ENCODE assay signal across 4 worm cellular contexts in the genomic region with DNA sequence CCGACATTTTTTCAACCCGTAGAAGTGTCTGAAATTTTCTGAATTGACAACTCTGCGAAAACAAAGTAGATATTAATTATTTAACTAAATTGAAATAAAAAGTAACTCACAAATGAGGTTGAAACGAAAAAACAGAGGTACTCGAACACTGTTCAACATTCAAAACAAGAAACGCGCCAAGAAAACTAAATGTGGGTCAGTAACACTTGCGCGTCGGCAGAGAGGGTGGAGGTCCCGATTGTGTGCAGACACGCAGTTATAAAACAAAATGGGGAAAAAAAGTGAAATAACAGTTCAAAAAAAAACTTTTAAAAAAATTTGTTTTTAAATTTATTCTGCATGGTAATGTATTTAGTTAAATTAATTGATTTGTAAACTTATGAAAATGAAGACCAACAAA.
TF ChIP-seq lines count a peak whose summit lies in the region.

No protein-coding gene starts in this region.

TF ChIP-seq in whole organism, L1 larva, 84 proteins besides CTCF, POLR2A, EP300 and RAD21 (continued from another document and continues in another):
- no peak for TF ChIP-seq elt-3 (tag; optimal IDR thresholded peaks at IDR 0.05; lab: Kevin White, UChicago)
- peak; percentile 65 for TF ChIP-seq nhr-71 (tag; optimal IDR thresholded peaks at IDR 0.05; lab: Kevin White, UChicago)
- TF ChIP-seq mdl-1 (tag; optimal IDR thresholded peaks at IDR 0.05; lab: Kevin White, UChicago), result peak in 1 of 2 experiments; percentile 9
- TF ChIP-seq mab-9 (GFP tag; IDR thresholded peaks at IDR 0.05; lab: Robert Waterston, UW), result no peak
- no peak for TF ChIP-seq pax-3 (tag; optimal IDR thresholded peaks at IDR 0.05; lab: Kevin White, UChicago)
- no peak for TF ChIP-seq sptf-1 (tag; optimal IDR thresholded peaks at IDR 0.05; lab: Kevin White, UChicago)
- TF ChIP-seq ceh-88 (GFP tag; IDR thresholded peaks at IDR 0.05; lab: Robert Waterston, UW), result no peak
- TF ChIP-seq nhr-77 (tag; optimal IDR thresholded peaks at IDR 0.05; lab: Kevin White, UChicago), result no peak
- TF ChIP-seq F16B12.6 (tag; optimal IDR thresholded peaks at IDR 0.05; lab: Kevin White, UChicago), result no peak
- TF ChIP-seq pag-3 (tag; optimal IDR thresholded peaks at IDR 0.05; lab: Kevin White, UChicago; ENCODE audit: borderline replicate concordance, insufficient read depth), result peak; percentile 5
- no peak for TF ChIP-seq nhr-28 (tag; optimal IDR thresholded peaks at IDR 0.05; lab: Kevin White, UChicago)
- TF ChIP-seq nhr-90 (tag; optimal IDR thresholded peaks at IDR 0.05; lab: Kevin White, UChicago; ENCODE audit: poor library complexity), result no peak
- no peak for TF ChIP-seq fkh-10 (GFP tag; optimal IDR thresholded peaks at IDR 0.05; lab: Kevin White, UChicago)
- no peak for TF ChIP-seq fos-1 (tag; optimal IDR thresholded peaks at IDR 0.05; lab: Kevin White, UChicago)
- TF ChIP-seq ceh-63 (GFP tag; optimal IDR thresholded peaks at IDR 0.05; lab: Kevin White, UChicago), result no peak
- TF ChIP-seq sup-37 (GFP tag; optimal IDR thresholded peaks at IDR 0.05; lab: Kevin White, UChicago), result no peak
- TF ChIP-seq lsy-2 (tag; optimal IDR thresholded peaks at IDR 0.05; lab: Kevin White, UChicago), result peak; percentile 55 to 60
- no peak for TF ChIP-seq unc-130 (tag; optimal IDR thresholded peaks at IDR 0.05; lab: Kevin White, UChicago)
- TF ChIP-seq aly-2 (tag; optimal IDR thresholded peaks at IDR 0.05; lab: Kevin White, UChicago), result no peak
- no peak for TF ChIP-seq lin-15B (tag; optimal IDR thresholded peaks at IDR 0.05; lab: Kevin White, UChicago)
- no peak for TF ChIP-seq nhr-12 (tag; optimal IDR thresholded peaks at IDR 0.05; lab: Kevin White, UChicago)
- TF ChIP-seq alr-1 (tag; optimal IDR thresholded peaks at IDR 0.05; lab: Kevin White, UChicago; ENCODE audit: borderline replicate concordance), result no peak
- TF ChIP-seq pqm-1 (tag; optimal IDR thresholded peaks at IDR 0.05; lab: Kevin White, UChicago), result no peak
- no peak for TF ChIP-seq lin-13 (GFP tag; optimal IDR thresholded peaks at IDR 0.05; lab: Kevin White, UChicago)
- no peak for TF ChIP-seq C04F5.9 (tag; optimal IDR thresholded peaks at IDR 0.05; lab: Kevin White, UChicago)
- no peak for TF ChIP-seq nhr-84 (tag; optimal IDR thresholded peaks at IDR 0.05; lab: Kevin White, UChicago)
- no peak for TF ChIP-seq mef-2 (tag; optimal IDR thresholded peaks at IDR 0.05; lab: Kevin White, UChicago)
- TF ChIP-seq sox-4 (tag; optimal IDR thresholded peaks at IDR 0.05; lab: Kevin White, UChicago), result no peak
- no peak for TF ChIP-seq aha-1 (tag; optimal IDR thresholded peaks at IDR 0.05; lab: Kevin White, UChicago)
- TF ChIP-seq jun-1 (tag; optimal IDR thresholded peaks at IDR 0.05; lab: Kevin White, UChicago), result no peak
- TF ChIP-seq unc-98 (GFP tag; IDR thresholded peaks at IDR 0.05; lab: Robert Waterston, UW), result no peak
- peak; percentile 89 for TF ChIP-seq skn-1 (tag; optimal IDR thresholded peaks at IDR 0.05; lab: Kevin White, UChicago)

TF ChIP-seq in whole organism, L2 larva, 48 proteins besides CTCF, POLR2A, EP300 and RAD21 (continued from another document):
- TF ChIP-seq alr-1 (tag; optimal IDR thresholded peaks at IDR 0.05; lab: Kevin White, UChicago), result no peak
- no peak for TF ChIP-seq ztf-1 (GFP tag; conservative IDR thresholded peaks at IDR 0.05; lab: Robert Waterston, UW)
- no peak for TF ChIP-seq unc-39 (tag; optimal IDR thresholded peaks at IDR 0.05; lab: Kevin White, UChicago)
- TF ChIP-seq nhr-11 (tag; optimal IDR thresholded peaks at IDR 0.05; lab: Kevin White, UChicago), result no peak
- TF ChIP-seq egl-27 (tag; optimal IDR thresholded peaks at IDR 0.05; lab: Kevin White, UChicago), result peak; percentile 51
- TF ChIP-seq sma-9 (GFP tag; optimal IDR thresholded peaks at IDR 0.05; lab: Kevin White, UChicago), result no peak
- TF ChIP-seq sma-9 (tag; optimal IDR thresholded peaks at IDR 0.05; lab: Kevin White, UChicago), result no peak
- TF ChIP-seq nhr-25 (tag; optimal IDR thresholded peaks at IDR 0.05; lab: Kevin White, UChicago), result peak; percentile 37
- no peak for TF ChIP-seq nhr-77 (tag; optimal IDR thresholded peaks at IDR 0.05; lab: Kevin White, UChicago)
- no peak for TF ChIP-seq ceh-16 (tag; optimal IDR thresholded peaks at IDR 0.05; lab: Kevin White, UChicago)
- TF ChIP-seq nhr-23 (tag; optimal IDR thresholded peaks at IDR 0.05; lab: Kevin White, UChicago), result no peak
- no peak for TF ChIP-seq elt-3 (tag; optimal IDR thresholded peaks at IDR 0.05; lab: Kevin White, UChicago)
- no peak for TF ChIP-seq lin-11 (tag; optimal IDR thresholded peaks at IDR 0.05; lab: Kevin White, UChicago)
- TF ChIP-seq elt-1 (tag; optimal IDR thresholded peaks at IDR 0.05; lab: Kevin White, UChicago), result no peak
- TF ChIP-seq lin-39 (tag; optimal IDR thresholded peaks at IDR 0.05; lab: Kevin White, UChicago), result no peak
- no peak for TF ChIP-seq zag-1 (tag; optimal IDR thresholded peaks at IDR 0.05; lab: Kevin White, UChicago)
- TF ChIP-seq mab-5 (tag; optimal IDR thresholded peaks at IDR 0.05; lab: Kevin White, UChicago), result no peak
- no peak for TF ChIP-seq nhr-6 (tag; optimal IDR thresholded peaks at IDR 0.05; lab: Kevin White, UChicago)
- TF ChIP-seq sma-3 (GFP tag; optimal IDR thresholded peaks at IDR 0.05; lab: Kevin White, UChicago), result no peak
- TF ChIP-seq blmp-1 (tag; optimal IDR thresholded peaks at IDR 0.05; lab: Kevin White, UChicago; ENCODE audit: insufficient read depth), result no peak
- no peak for TF ChIP-seq ceh-82 (tag; optimal IDR thresholded peaks at IDR 0.05; lab: Kevin White, UChicago)
- no peak for TF ChIP-seq ztf-4 (tag; optimal IDR thresholded peaks at IDR 0.05; lab: Kevin White, UChicago)
- peak; percentile 20 for TF ChIP-seq crh-2 (tag; optimal IDR thresholded peaks at IDR 0.05; lab: Kevin White, UChicago)
- TF ChIP-seq sem-4 (tag; optimal IDR thresholded peaks at IDR 0.05; lab: Kevin White, UChicago), result peak; percentile 53
- TF ChIP-seq C34F6.9 (tag; optimal IDR thresholded peaks at IDR 0.05; lab: Kevin White, UChicago), result no peak
- TF ChIP-seq mbf-1 (tag; optimal IDR thresholded peaks at IDR 0.05; lab: Kevin White, UChicago), result no peak
- TF ChIP-seq R02D3.7 (tag; optimal IDR thresholded peaks at IDR 0.05; lab: Kevin White, UChicago), result no peak
- TF ChIP-seq nhr-129 (tag; optimal IDR thresholded peaks at IDR 0.05; lab: Kevin White, UChicago), result no peak
- no peak for TF ChIP-seq aly-2 (tag; optimal IDR thresholded peaks at IDR 0.05; lab: Kevin White, UChicago)
- no peak for TF ChIP-seq unc-55 (GFP tag; optimal IDR thresholded peaks at IDR 0.05; lab: Kevin White, UChicago)
- no peak for TF ChIP-seq skn-1 (tag; optimal IDR thresholded peaks at IDR 0.05; lab: Kevin White, UChicago)
- no peak for TF ChIP-seq mdl-1 (tag; optimal IDR thresholded peaks at IDR 0.05; lab: Kevin White, UChicago)
- TF ChIP-seq nhr-21 (tag; optimal IDR thresholded peaks at IDR 0.05; lab: Kevin White, UChicago), result no peak
- peak in 1 of 2 experiments; percentile 74 for TF ChIP-seq lsy-2 (tag; optimal IDR thresholded peaks at IDR 0.05; lab: Kevin White, UChicago)
- no peak for TF ChIP-seq gmeb-1 (tag; optimal IDR thresholded peaks at IDR 0.05; lab: Kevin White, UChicago)
- TF ChIP-seq ama-1 (optimal IDR thresholded peaks at IDR 0.05; lab: Kevin White, UChicago), result no peak
TF ChIP-seq in whole organism, L2 larva: peak in this region for 7.

TF ChIP-seq in whole organism, L3 larva, 47 proteins besides CTCF, POLR2A, EP300 and RAD21 (continued from another document):
- TF ChIP-seq ceh-9 (tag; optimal IDR thresholded peaks at IDR 0.05; lab: Kevin White, UChicago) (no peak), nhr-77 (tag; optimal IDR thresholded peaks at IDR 0.05; lab: Kevin White, UChicago) (no peak), pha-4 (tag; optimal IDR thresholded peaks at IDR 0.05; lab: Kevin White, UChicago) (peak; percentile 74), egl-5 (tag; optimal IDR thresholded peaks at IDR 0.05; lab: Kevin White, UChicago) (no peak), nhr-67 (tag; optimal IDR thresholded peaks at IDR 0.05; lab: Kevin White, UChicago) (no peak), ztf-4 (tag; optimal IDR thresholded peaks at IDR 0.05; lab: Kevin White, UChicago) (no peak), sea-2 (GFP tag; optimal IDR thresholded peaks at IDR 0.05; lab: Kevin White, UChicago) (no peak), skn-1 (tag; optimal IDR thresholded peaks at IDR 0.05; lab: Kevin White, UChicago) (no peak), nhr-12 (tag; optimal IDR thresholded peaks at IDR 0.05; lab: Kevin White, UChicago) (no peak), tbx-2 (tag; optimal IDR thresholded peaks at IDR 0.05; lab: Kevin White, UChicago) (peak; percentile 15), aly-2 (tag; optimal IDR thresholded peaks at IDR 0.05; lab: Kevin White, UChicago) (no peak), snpc-4 (tag; optimal IDR thresholded peaks at IDR 0.05; lab: Kevin White, UChicago) (peak; percentile 50), mml-1 (tag; optimal IDR thresholded peaks at IDR 0.05; lab: Kevin White, UChicago) (no peak), ZK546.5 (tag; optimal IDR thresholded peaks at IDR 0.05; lab: Kevin White, UChicago) (no peak), nhr-25 (tag; optimal IDR thresholded peaks at IDR 0.05; lab: Kevin White, UChicago) (peak; percentile 0), elt-3 (tag; optimal IDR thresholded peaks at IDR 0.05; lab: Kevin White, UChicago) (no peak), pqm-1 (tag; optimal IDR thresholded peaks at IDR 0.05; lab: Kevin White, UChicago) (no peak), fkh-10 (GFP tag; optimal IDR thresholded peaks at IDR 0.05; lab: Kevin White, UChicago) (no peak), R02D3.7 (tag; optimal IDR thresholded peaks at IDR 0.05; lab: Kevin White, UChicago) (no peak), unc-62 (GFP tag; optimal IDR thresholded peaks at IDR 0.05; lab: Kevin White, UChicago) (no peak), zag-1 (tag; optimal IDR thresholded peaks at IDR 0.05; lab: Kevin White, UChicago) (no peak), lin-15B (tag; optimal IDR thresholded peaks at IDR 0.05; lab: Kevin White, UChicago) (peak; percentile 46), nhr-76 (tag; optimal IDR thresholded peaks at IDR 0.05; lab: Kevin White, UChicago) (no peak), ceh-82 (tag; optimal IDR thresholded peaks at IDR 0.05; lab: Kevin White, UChicago) (no peak), nfya-1 (tag; optimal IDR thresholded peaks at IDR 0.05; lab: Kevin White, UChicago; ENCODE audit: insufficient read depth) (peak; percentile 53), nhr-23 (tag; optimal IDR thresholded peaks at IDR 0.05; lab: Kevin White, UChicago) (peak; percentile 14), unc-39 (tag; optimal IDR thresholded peaks at IDR 0.05; lab: Kevin White, UChicago) (no peak), fos-1 (tag; optimal IDR thresholded peaks at IDR 0.05; lab: Kevin White, UChicago) (no peak), ceh-16 (tag; optimal IDR thresholded peaks at IDR 0.05; lab: Kevin White, UChicago) (no peak), ama-1 (optimal IDR thresholded peaks at IDR 0.05; lab: Kevin White, UChicago) (no peak), lsy-12 (tag; optimal IDR thresholded peaks at IDR 0.05; lab: Kevin White, UChicago) (no peak), nhr-237 (tag; optimal IDR thresholded peaks at IDR 0.05; lab: Kevin White, UChicago) (no peak), eor-1 (tag; optimal IDR thresholded peaks at IDR 0.05; lab: Kevin White, UChicago) (no peak), fkh-2 (tag; optimal IDR thresholded peaks at IDR 0.05; lab: Kevin White, UChicago) (no peak), ztf-11 (tag; optimal IDR thresholded peaks at IDR 0.05; lab: Kevin White, UChicago) (no peak)
TF ChIP-seq in whole organism, L3 larva: peak in this region for 8.

TF ChIP-seq in whole organism, L4 larva, 104 proteins besides CTCF, POLR2A, EP300 and RAD21 (continued from another document and continues in another):
- TF ChIP-seq aly-2 (tag; optimal IDR thresholded peaks at IDR 0.05; lab: Kevin White, UChicago), result no peak
- TF ChIP-seq ZK546.5 (tag; optimal IDR thresholded peaks at IDR 0.05; lab: Kevin White, UChicago), result no peak
- no peak for TF ChIP-seq nhr-48 (tag; optimal IDR thresholded peaks at IDR 0.05; lab: Kevin White, UChicago)
- TF ChIP-seq zip-11 (GFP tag; IDR thresholded peaks at IDR 0.05; lab: Robert Waterston, UW), result no peak
- TF ChIP-seq nhr-6 (tag; optimal IDR thresholded peaks at IDR 0.05; lab: Kevin White, UChicago), result no peak
- no peak for TF ChIP-seq zag-1 (tag; optimal IDR thresholded peaks at IDR 0.05; lab: Kevin White, UChicago)
- TF ChIP-seq hmg-1.1 (GFP tag; IDR thresholded peaks at IDR 0.05; lab: Robert Waterston, UW), result peak; percentile 35; the same call in 1 of the 2 replicates
- no peak for TF ChIP-seq set-16 (GFP tag; IDR thresholded peaks at IDR 0.05; lab: Robert Waterston, UW)
- TF ChIP-seq spr-3 (GFP tag; optimal IDR thresholded peaks at IDR 0.05; lab: Kevin White, UChicago), result no peak
- no peak for TF ChIP-seq unc-39 (tag; optimal IDR thresholded peaks at IDR 0.05; lab: Kevin White, UChicago)
- no peak for TF ChIP-seq jun-1 (tag; optimal IDR thresholded peaks at IDR 0.05; lab: Kevin White, UChicago)
- TF ChIP-seq D1046.2 (GFP tag; IDR thresholded peaks at IDR 0.05; lab: Robert Waterston, UW), result no peak
- no peak for TF ChIP-seq T26A8.4 (GFP tag; IDR thresholded peaks at IDR 0.05; lab: Robert Waterston, UW)
- TF ChIP-seq arid-1 (GFP tag; conservative IDR thresholded peaks at IDR 0.05; lab: Robert Waterston, UW), result no peak
- TF ChIP-seq ZK337.2 (GFP tag; IDR thresholded peaks at IDR 0.05; lab: Robert Waterston, UW), result no peak
- peak; percentile 50 for TF ChIP-seq hlh-11 (tag; optimal IDR thresholded peaks at IDR 0.05; lab: Kevin White, UChicago)
- TF ChIP-seq nhr-25 (tag; optimal IDR thresholded peaks at IDR 0.05; lab: Kevin White, UChicago; ENCODE audit: borderline replicate concordance, insufficient read depth), result peak; percentile 6
- no peak for TF ChIP-seq dmd-6 (GFP tag; IDR thresholded peaks at IDR 0.05; lab: Robert Waterston, UW)
- TF ChIP-seq vab-7 (GFP tag; IDR thresholded peaks at IDR 0.05; lab: Robert Waterston, UW), result no peak; the same call in 1 of the 2 replicates
- TF ChIP-seq daf-12 (tag; optimal IDR thresholded peaks at IDR 0.05; lab: Kevin White, UChicago), result no peak
- peak in 1 of 2 experiments; percentile 75 for TF ChIP-seq lsy-2 (tag; optimal IDR thresholded peaks at IDR 0.05; lab: Kevin White, UChicago)
- no peak for TF ChIP-seq ama-1 (optimal IDR thresholded peaks at IDR 0.05; lab: Kevin White, UChicago)
- TF ChIP-seq Y48G9A.11 (GFP tag; IDR thresholded peaks at IDR 0.05; lab: Robert Waterston, UW), result no peak
- TF ChIP-seq daf-19 (GFP tag; conservative IDR thresholded peaks at IDR 0.05; lab: Robert Waterston, UW), result no peak
- TF ChIP-seq rbr-2 (tag; optimal IDR thresholded peaks at IDR 0.05; lab: Kevin White, UChicago), result peak; percentile 59
- TF ChIP-seq nhr-76 (tag; optimal IDR thresholded peaks at IDR 0.05; lab: Kevin White, UChicago), result no peak
- no peak for TF ChIP-seq fkh-10 (GFP tag; optimal IDR thresholded peaks at IDR 0.05; lab: Kevin White, UChicago)
- no peak for TF ChIP-seq lir-3 (tag; optimal IDR thresholded peaks at IDR 0.05; lab: Kevin White, UChicago)
- 0 out of 2 replicates have a peak, but pooled peaks have one; percentile 24 for TF ChIP-seq pha-4 (GFP tag; IDR thresholded peaks at IDR 0.05; lab: Robert Waterston, UW)
- TF ChIP-seq pha-4 (tag; optimal IDR thresholded peaks at IDR 0.05; lab: Kevin White, UChicago), result no peak
- TF ChIP-seq egl-43 (GFP tag; IDR thresholded peaks at IDR 0.05; lab: Robert Waterston, UW), result no peak
- peak; percentile 76 for TF ChIP-seq mes-2 (tag; optimal IDR thresholded peaks at IDR 0.05; lab: Kevin White, UChicago; ENCODE audit: poor library complexity, severe bottlenecking)
- TF ChIP-seq attf-4 (tag; optimal IDR thresholded peaks at IDR 0.05; lab: Kevin White, UChicago), result no peak
- TF ChIP-seq ces-1 (GFP tag; optimal IDR thresholded peaks at IDR 0.05; lab: Kevin White, UChicago), result no peak
- no peak for TF ChIP-seq Y105C5A.15 (GFP tag; IDR thresholded peaks at IDR 0.05; lab: Robert Waterston, UW)
- no peak for TF ChIP-seq R02D3.7 (tag; optimal IDR thresholded peaks at IDR 0.05; lab: Kevin White, UChicago)
- no peak for TF ChIP-seq mdl-1 (tag; optimal IDR thresholded peaks at IDR 0.05; lab: Kevin White, UChicago)
- TF ChIP-seq nhr-77 (tag; optimal IDR thresholded peaks at IDR 0.05; lab: Kevin White, UChicago), result peak; percentile 41
- no peak for TF ChIP-seq nhr-11 (tag; optimal IDR thresholded peaks at IDR 0.05; lab: Kevin White, UChicago)
- no peak for TF ChIP-seq ceh-28 (tag; optimal IDR thresholded peaks at IDR 0.05; lab: Kevin White, UChicago)
- no peak for TF ChIP-seq egl-27 (tag; optimal IDR thresholded peaks at IDR 0.05; lab: Kevin White, UChicago)
- no peak for TF ChIP-seq madf-5 (GFP tag; IDR thresholded peaks at IDR 0.05; lab: Robert Waterston, UW)
- no peak for TF ChIP-seq tra-1 (GFP tag; IDR thresholded peaks at IDR 0.05; lab: Robert Waterston, UW)
- TF ChIP-seq duxl-1 (tag; optimal IDR thresholded peaks at IDR 0.05; lab: Kevin White, UChicago; ENCODE audit: poor library complexity), result no peak
